Worm (Caenorhabditis elegans) whole organism, L4 larva: ENCODE measurements around the gene rpap-3.

Experiments
- R02D3.7 ChIP-seq: fragments of 150-350 bp; sonication (generic microtip); optimal IDR thresholded peaks from 3 replicates; lab custom pipeline; 2014; ENCODE audit warnings: missing biosample characterization, missing genetic modification characterization
- aly-2 ChIP-seq: sonication (generic microtip); optimal IDR thresholded peaks from 2 replicates; lab custom pipeline; 2018; ENCODE audit warnings: missing biosample characterization, missing genetic modification characterization
- ceh-20 ChIP-seq: fragments of 200-800 bp; sonication (Bioruptor generic); IDR thresholded peaks from 2 replicates; pipeline ENCODE4 v1.3.6; 2022; ENCODE audit warnings: missing genetic modification reagents, missing genetic modification characterization, missing compliant biosample characterization
- ceh-82 ChIP-seq: sonication (generic microtip); optimal IDR thresholded peaks from 2 replicates; lab custom pipeline; 2017; ENCODE audit warnings: missing biosample characterization, missing genetic modification characterization
- lin-39 ChIP-seq: fragments of 150-350 bp; optimal IDR thresholded peaks from 2 replicates; lab custom pipeline; 2014; ENCODE audit warnings: missing biosample characterization, missing genetic modification reagents, missing genetic modification characterization
- lsy-2 ChIP-seq, 2 experiments: fragments of 150-350 bp in 1 of 2; sonication (generic microtip) in 1 of 2; optimal IDR thresholded peaks; 2 replicates each; lab custom pipeline; 2014 to 2017; ENCODE audit warnings: missing biosample characterization in 2 of 2, missing genetic modification characterization in 2 of 2
- nhr-10 ChIP-seq: fragments of 150-350 bp; optimal IDR thresholded peaks from 2 replicates; lab custom pipeline; 2014; ENCODE audit warnings: missing biosample characterization, missing genetic modification characterization
- nhr-28 ChIP-seq: fragments of 150-350 bp; optimal IDR thresholded peaks from 2 replicates; lab custom pipeline; 2014; ENCODE audit warnings: missing biosample characterization, missing genetic modification characterization
- pha-4 ChIP-seq, 2 experiments: fragments of 150-350 bp in 1 of 2; fragments of 200-800 bp in 1 of 2; sonication (Bioruptor generic) in 1 of 2; IDR thresholded peaks in 1 of 2; optimal IDR thresholded peaks in 1 of 2; 2 replicates each; pipeline versions ENCODE4 v1.3.6 to Lab custom; 2014 to 2022; ENCODE audit warnings: missing genetic modification characterization in 2 of 2, missing genetic modification reagents in 2 of 2, missing biosample characterization in 1 of 2, missing compliant biosample characterization in 1 of 2
- saeg-2 ChIP-seq: fragments of 200-800 bp; sonication (Bioruptor generic); IDR thresholded peaks from 2 replicates; pipeline ENCODE4 v1.3.6; 2022; ENCODE audit warnings: missing genetic modification reagents, missing genetic modification characterization, missing compliant biosample characterization
- snpc-1.2 ChIP-seq: fragments of 200-800 bp; sonication (Bioruptor generic); IDR thresholded peaks from 2 replicates; pipeline ENCODE4 v1.3.6; 2022; ENCODE audit warnings: missing genetic modification reagents, missing genetic modification characterization, missing compliant biosample characterization

ce11 chrIV:7822524-7822923 lies 43.8 kb upstream of the rpap-3 start, which contains the start of gene T14A8.2:
- TF ChIP-seq aly-2 (no peak), snpc-1.2 (GFP tag; lab: Robert Waterston, UW) (no peak), ceh-82 (tag; lab: Kevin White, UChicago) (no peak), nhr-10 (tag; lab: Kevin White, UChicago) (no peak), lin-39 (tag; lab: Kevin White, UChicago) (no peak), pha-4 (GFP tag; IDR thresholded peaks at IDR 0.05; lab: Robert Waterston, UW) (no peak), pha-4 (tag; optimal IDR thresholded peaks at IDR 0.05; lab: Kevin White, UChicago) (no peak), saeg-2 (no peak), ceh-20 (GFP tag; lab: Robert Waterston, UW) (no peak), lsy-2 (tag; optimal IDR thresholded peaks at IDR 0.05; lab: Kevin White, UChicago) (no peak), R02D3.7 (tag; lab: Kevin White, UChicago) (no peak), nhr-28 (tag; lab: Kevin White, UChicago) (no peak)
